Worm (Caenorhabditis elegans) whole organism, late embryonic: ENCODE data around the gene Y6E2A.10.

Source experiments
- C08G9.2 ChIP-seq: sonication (generic microtip); optimal IDR thresholded peaks from 2 replicates; lab custom pipeline; 2016; ENCODE audit warnings: mild to moderate bottlenecking, missing genetic modification characterization, moderate library complexity, missing compliant biosample characterization
- Y22D7AL.16 ChIP-seq: sonication (generic microtip); optimal IDR thresholded peaks from 2 replicates; lab custom pipeline; 2016; ENCODE audit warnings: missing genetic modification characterization, missing compliant biosample characterization
- ama-1 ChIP-seq: fragments of 150-350 bp; optimal IDR thresholded peaks from 2 replicates; lab custom pipeline; 2014
- ceh-22 ChIP-seq: sonication (generic microtip); optimal IDR thresholded peaks from 2 replicates; lab custom pipeline; 2017; ENCODE audit warnings: missing biosample characterization, missing genetic modification characterization
- ceh-24 ChIP-seq: sonication (generic microtip); optimal IDR thresholded peaks from 2 replicates; lab custom pipeline; 2016; ENCODE audit warnings: mild to moderate bottlenecking, missing genetic modification characterization, missing compliant biosample characterization
- ceh-30 ChIP-seq: fragments of 150-350 bp; optimal IDR thresholded peaks from 2 replicates; lab custom pipeline; 2014; ENCODE audit warnings: missing biosample characterization, missing genetic modification characterization
- ceh-31 ChIP-seq: sonication (generic microtip); optimal IDR thresholded peaks from 2 replicates; lab custom pipeline; 2016; ENCODE audit warnings: missing genetic modification characterization, missing compliant biosample characterization
- ceh-34 ChIP-seq: sonication (generic microtip); optimal IDR thresholded peaks from 2 replicates; lab custom pipeline; 2016; ENCODE audit warnings: mild to moderate bottlenecking, missing genetic modification characterization, missing compliant biosample characterization
- ceh-45 ChIP-seq: fragments of 200-800 bp; sonication (Bioruptor generic); IDR thresholded peaks from 2 replicates; pipeline ENCODE4 v1.3.6; 2022; ENCODE audit warnings: missing genetic modification reagents, missing genetic modification characterization, missing compliant biosample characterization
- ceh-9 ChIP-seq: sonication (generic microtip); optimal IDR thresholded peaks from 2 replicates; lab custom pipeline; 2016; ENCODE audit warnings: mild to moderate bottlenecking, missing genetic modification characterization, inconsistent platforms, missing compliant biosample characterization
- che-1 ChIP-seq: sonication (generic microtip); optimal IDR thresholded peaks from 2 replicates; lab custom pipeline; 2016; ENCODE audit warnings: mild to moderate bottlenecking, missing genetic modification characterization, missing compliant biosample characterization
- dmd-4 ChIP-seq: sonication (generic microtip); optimal IDR thresholded peaks from 2 replicates; lab custom pipeline; 2016; ENCODE audit warnings: borderline replicate concordance, missing genetic modification characterization, missing compliant biosample characterization
- dve-1 ChIP-seq: sonication (generic microtip); optimal IDR thresholded peaks from 2 replicates; lab custom pipeline; 2017; ENCODE audit warnings: antibody characterized with exemption, mild to moderate bottlenecking, missing genetic modification characterization, missing compliant biosample characterization
- elt-2 ChIP-seq: sonication (generic microtip); optimal IDR thresholded peaks from 2 replicates; lab custom pipeline; 2016; ENCODE audit warnings: missing genetic modification reagents, missing genetic modification characterization, missing compliant biosample characterization
- ets-4 ChIP-seq: sonication (generic microtip); optimal IDR thresholded peaks from 2 replicates; lab custom pipeline; 2016; ENCODE audit warnings: missing genetic modification characterization, missing compliant biosample characterization
- fkh-10 ChIP-seq: fragments of 150-350 bp; optimal IDR thresholded peaks from 2 replicates; lab custom pipeline; 2014; ENCODE audit warnings: missing biosample characterization, missing genetic modification reagents, missing genetic modification characterization
- fkh-6 ChIP-seq: sonication (generic microtip); optimal IDR thresholded peaks from 2 replicates; lab custom pipeline; 2016; ENCODE audit warnings: missing genetic modification characterization, missing compliant biosample characterization
- gmeb-2 ChIP-seq: sonication (generic microtip); optimal IDR thresholded peaks from 2 replicates; lab custom pipeline; 2016; ENCODE audit warnings: missing genetic modification characterization, inconsistent platforms, missing compliant biosample characterization
- hlh-13 ChIP-seq: fragments of 200-800 bp; sonication (Bioruptor generic); optimal IDR thresholded peaks from 2 replicates; lab custom pipeline; 2018; ENCODE audit warnings: mild to moderate bottlenecking, missing genetic modification characterization, missing compliant biosample characterization
- hlh-30 ChIP-seq: sonication (generic microtip); optimal IDR thresholded peaks from 2 replicates; lab custom pipeline; 2017; ENCODE audit warnings: antibody characterized with exemption, missing genetic modification characterization, missing compliant biosample characterization; ENCODE audit not compliant: insufficient read depth
- hlh-6 ChIP-seq: sonication (generic microtip); optimal IDR thresholded peaks from 2 replicates; lab custom pipeline; 2016; ENCODE audit warnings: missing genotype, missing genetic modification characterization, missing compliant biosample characterization
- hlh-8 ChIP-seq: sonication (generic microtip); optimal IDR thresholded peaks from 2 replicates; lab custom pipeline; 2016; ENCODE audit warnings: missing genotype, missing genetic modification characterization, missing compliant biosample characterization
- lin-11 ChIP-seq: fragments of 200-800 bp; sonication (Bioruptor generic); optimal IDR thresholded peaks from 2 replicates; lab custom pipeline; 2018; ENCODE audit warnings: mild to moderate bottlenecking, missing genetic modification characterization, missing compliant biosample characterization
- madf-2 ChIP-seq: sonication (generic microtip); optimal IDR thresholded peaks from 2 replicates; lab custom pipeline; 2017; ENCODE audit warnings: missing genetic modification characterization, missing compliant biosample characterization
- mec-3 ChIP-seq: sonication (generic microtip); optimal IDR thresholded peaks from 2 replicates; lab custom pipeline; 2016; ENCODE audit warnings: borderline replicate concordance, missing genetic modification characterization, missing compliant biosample characterization
- odd-2 ChIP-seq: sonication (generic microtip); optimal IDR thresholded peaks from 2 replicates; lab custom pipeline; 2017; ENCODE audit warnings: antibody characterized with exemption, mild to moderate bottlenecking, missing genetic modification characterization, missing compliant biosample characterization
- pax-1 ChIP-seq: fragments of 150-350 bp; optimal IDR thresholded peaks from 2 replicates; lab custom pipeline; 2014; ENCODE audit warnings: missing biosample characterization, missing genetic modification characterization
- pha-2 ChIP-seq: sonication (generic microtip); optimal IDR thresholded peaks from 2 replicates; lab custom pipeline; 2017; ENCODE audit warnings: mild to moderate bottlenecking, missing genetic modification characterization, missing compliant biosample characterization
- pqm-1 ChIP-seq: sonication (generic microtip); optimal IDR thresholded peaks from 2 replicates; lab custom pipeline; 2016; ENCODE audit warnings: missing genetic modification characterization, missing compliant biosample characterization
- ref-2 ChIP-seq: sonication (generic microtip); optimal IDR thresholded peaks from 2 replicates; lab custom pipeline; 2016; ENCODE audit warnings: missing genetic modification characterization, missing compliant biosample characterization
- sox-2 ChIP-seq: fragments of 200-800 bp; sonication (Bioruptor generic); IDR thresholded peaks from 2 replicates; pipeline ENCODE4 v1.3.6; 2022; ENCODE audit warnings: missing genetic modification reagents, missing genetic modification characterization, missing compliant biosample characterization
- syd-9 ChIP-seq: sonication (generic microtip); optimal IDR thresholded peaks from 2 replicates; lab custom pipeline; 2016; ENCODE audit warnings: mild to moderate bottlenecking, missing genetic modification characterization, moderate library complexity, missing compliant biosample characterization
- tbx-2 ChIP-seq: sonication (generic microtip); optimal IDR thresholded peaks from 2 replicates; lab custom pipeline; 2016; ENCODE audit warnings: missing genetic modification characterization, missing compliant biosample characterization
- ttx-3 ChIP-seq: sonication (generic microtip); optimal IDR thresholded peaks from 2 replicates; lab custom pipeline; 2016; ENCODE audit warnings: missing genetic modification reagents, missing genetic modification characterization, missing compliant biosample characterization
- unc-42 ChIP-seq: sonication (generic microtip); optimal IDR thresholded peaks from 2 replicates; lab custom pipeline; 2016; ENCODE audit warnings: missing genotype, missing genetic modification characterization, missing compliant biosample characterization
- unc-55 ChIP-seq: sonication (generic microtip); optimal IDR thresholded peaks from 2 replicates; lab custom pipeline; 2017; ENCODE audit warnings: missing biosample characterization, missing genetic modification reagents, missing genetic modification characterization
- ztf-16 ChIP-seq: sonication (generic microtip); optimal IDR thresholded peaks from 2 replicates; lab custom pipeline; 2017; ENCODE audit warnings: missing genetic modification characterization, missing compliant biosample characterization

Y6E2A.10 gene

ce11 chrV:15698099-15698498, 32.3 kb downstream of the Y6E2A.10 start, which contains the start of gene srx-29:
srx-29 (minus strand) TSS chrV:15698199.
- TF ChIP-seq ceh-31 (tag; lab: Kevin White, UChicago), result no peak
- TF ChIP-seq madf-2 (tag; lab: Kevin White, UChicago), result no peak
- no peak for TF ChIP-seq pha-2
- no peak for TF ChIP-seq ceh-30
- TF ChIP-seq unc-55 (GFP tag; lab: Kevin White, UChicago), result no peak
- no peak for TF ChIP-seq ztf-16 (tag; lab: Kevin White, UChicago)
- TF ChIP-seq ets-4, result no peak
- no peak for TF ChIP-seq ceh-34 (tag; lab: Kevin White, UChicago)
- TF ChIP-seq, all 69 proteins: peak for 0

- TF ChIP-seq pha-2 (no peak), unc-42 (tag; lab: Kevin White, UChicago) (no peak), pqm-1 (tag; lab: Kevin White, UChicago) (no peak), odd-2 (no peak), hlh-8 (tag; lab: Kevin White, UChicago) (no peak), ama-1 (no peak), tbx-2 (tag; lab: Kevin White, UChicago) (no peak), pax-1 (no peak), ceh-30 (no peak), ref-2 (tag; lab: Kevin White, UChicago) (no peak), gmeb-2 (tag; lab: Kevin White, UChicago) (no peak)
Observed at ce11 chrV:15693682-15694081, 36.7 kb downstream of the Y6E2A.10 start, which contains the start of gene nhr-198. nhr-198 (plus strand) TSS chrV:15693994.

ce11 chrV:15689952-15690351, 40.4 kb downstream of the Y6E2A.10 start, which contains the start of gene nhr-268:
nhr-268 (plus strand) TSS chrV:15690252.
- TF ChIP-seq sox-2 (GFP tag; lab: Robert Waterston, UW) (no peak), lin-11 (tag; lab: Kevin White, UChicago) (no peak), dmd-4 (tag; lab: Kevin White, UChicago) (no peak), syd-9 (tag; lab: Kevin White, UChicago) (no peak), dve-1 (tag; lab: Kevin White, UChicago) (no peak), Y22D7AL.16 (tag; lab: Kevin White, UChicago) (no peak), unc-55 (GFP tag; lab: Kevin White, UChicago) (no peak), ref-2 (tag; lab: Kevin White, UChicago) (no peak), ceh-30 (no peak), gmeb-2 (tag; lab: Kevin White, UChicago) (no peak), hlh-30 (tag; lab: Kevin White, UChicago) (no peak), hlh-13 (GFP tag; lab: Kevin White, UChicago) (no peak), ttx-3 (tag; lab: Kevin White, UChicago) (no peak), elt-2 (tag; lab: Kevin White, UChicago) (no peak), che-1 (tag; lab: Kevin White, UChicago) (no peak), C08G9.2 (tag; lab: Kevin White, UChicago) (no peak)

- no peak for TF ChIP-seq gmeb-2 (tag; lab: Kevin White, UChicago)
- no peak for TF ChIP-seq ceh-22 (tag; lab: Kevin White, UChicago)
- no peak for TF ChIP-seq ceh-9 (tag; lab: Kevin White, UChicago)
- TF ChIP-seq fkh-6, result no peak
- TF ChIP-seq fkh-10, result no peak
- no peak for TF ChIP-seq ceh-31 (tag; lab: Kevin White, UChicago)
- no peak for TF ChIP-seq ceh-24
- TF ChIP-seq mec-3, result no peak
- no peak for TF ChIP-seq elt-2 (tag; lab: Kevin White, UChicago)
- no peak for TF ChIP-seq hlh-6 (tag; lab: Kevin White, UChicago)
- no peak for TF ChIP-seq ceh-45 (GFP tag; lab: Robert Waterston, UW)
- no peak for TF ChIP-seq ceh-30
- TF ChIP-seq hlh-13 (GFP tag; lab: Kevin White, UChicago), result no peak
Observed at ce11 chrV:15687660-15688059, 42.7 kb downstream of the Y6E2A.10 start, which contains the start of gene nhr-197. nhr-197 (plus strand) TSS chrV:15687960.
